Fruit fly (Drosophila melanogaster): Measurements from ENCODE around the gene CG32719.
A peak's percentile ranks its signal among the peaks of the same experiment; 100 is the strongest.

- TF ChIP-seq rgr (GFP tag; optimal IDR thresholded peaks at IDR 0.05) (no peak), Rel (GFP tag; optimal IDR thresholded peaks at IDR 0.05) (no peak), Rel (tag; optimal IDR thresholded peaks at IDR 0.05) (peak; percentile 17), N (GFP tag; optimal IDR thresholded peaks at IDR 0.05) (no peak), GATAd (GFP tag; optimal IDR thresholded peaks at IDR 0.05) (no peak), foxo (GFP tag; optimal IDR thresholded peaks at IDR 0.05) (no peak), h (GFP tag; optimal IDR thresholded peaks at IDR 0.05) (no peak)
Observed at dm6 chrX:7579810-7580209, 32.0 kb upstream of the CG32719 start.
